Worm (Caenorhabditis elegans) whole organism, L3 larva: ENCODE data around the gene F59A6.12.

Experiments
- R02D3.7 ChIP-seq: fragments of 150-350 bp; optimal IDR thresholded peaks from 2 replicates; lab custom pipeline; 2014; ENCODE audit warnings: missing biosample characterization, missing genetic modification characterization
- aly-2 ChIP-seq: fragments of 150-350 bp; optimal IDR thresholded peaks from 2 replicates; lab custom pipeline; 2014; ENCODE audit warnings: missing biosample characterization, missing genetic modification characterization
- ama-1 ChIP-seq: fragments of 150-350 bp; optimal IDR thresholded peaks from 2 replicates; lab custom pipeline; 2018
- ceh-16 ChIP-seq: sonication (generic microtip); optimal IDR thresholded peaks from 2 replicates; lab custom pipeline; 2017; ENCODE audit warnings: missing biosample characterization, missing genetic modification characterization
- ceh-28 ChIP-seq: fragments of 150-350 bp; optimal IDR thresholded peaks from 2 replicates; lab custom pipeline; 2014; ENCODE audit warnings: missing biosample characterization, missing genetic modification reagents, missing genetic modification characterization
- ceh-9 ChIP-seq: sonication (generic microtip); optimal IDR thresholded peaks from 2 replicates; lab custom pipeline; 2018; ENCODE audit warnings: missing biosample characterization, missing genetic modification characterization
- daf-12 ChIP-seq: fragments of 150-350 bp; optimal IDR thresholded peaks from 2 replicates; lab custom pipeline; 2014; ENCODE audit warnings: missing biosample characterization, missing genetic modification reagents, missing genetic modification characterization
- egl-27 ChIP-seq: sonication (generic microtip); optimal IDR thresholded peaks from 4 replicates; lab custom pipeline; 2017; ENCODE audit warnings: missing biosample characterization, missing genetic modification reagents, missing genetic modification characterization
- egl-5 ChIP-seq: fragments of 150-350 bp; optimal IDR thresholded peaks from 2 replicates; lab custom pipeline; 2017; ENCODE audit warnings: missing biosample characterization, missing genetic modification reagents, missing genetic modification characterization, inconsistent platforms
- elt-1 ChIP-seq: fragments of 150-350 bp; optimal IDR thresholded peaks from 2 replicates; lab custom pipeline; 2014; ENCODE audit warnings: missing biosample characterization, missing genetic modification characterization
- elt-2 ChIP-seq: sonication (generic microtip); optimal IDR thresholded peaks from 2 replicates; lab custom pipeline; 2016; ENCODE audit warnings: missing genetic modification reagents, mild to moderate bottlenecking, missing genetic modification characterization, missing compliant biosample characterization
- elt-3 ChIP-seq, 3 experiments: fragments of 150-350 bp in 1 of 3; sonication (generic microtip) in 2 of 3; optimal IDR thresholded peaks; 2 replicates in 2 of 3; 4 replicates in 1 of 3; lab custom pipeline; 2014 to 2017; ENCODE audit warnings: missing biosample characterization in 3 of 3, missing genetic modification characterization in 3 of 3
- eor-1 ChIP-seq, 2 experiments: fragments of 150-350 bp; optimal IDR thresholded peaks; 2 replicates each; lab custom pipeline; 2014 to 2018; ENCODE audit warnings: missing biosample characterization in 2 of 2, missing genetic modification characterization in 2 of 2
- fkh-2 ChIP-seq: fragments of 150-350 bp; optimal IDR thresholded peaks from 2 replicates; lab custom pipeline; 2014; ENCODE audit warnings: missing biosample characterization, missing genetic modification reagents, missing genetic modification characterization
- fos-1 ChIP-seq: fragments of 150-350 bp; optimal IDR thresholded peaks from 2 replicates; lab custom pipeline; 2014; ENCODE audit warnings: missing biosample characterization, missing genetic modification characterization
- hmg-11 ChIP-seq: sonication (generic microtip); optimal IDR thresholded peaks from 2 replicates; lab custom pipeline; 2016; ENCODE audit warnings: missing genetic modification characterization, missing compliant biosample characterization
- jun-1 ChIP-seq: fragments of 150-350 bp; optimal IDR thresholded peaks from 2 replicates; lab custom pipeline; 2014; ENCODE audit warnings: missing biosample characterization, missing genetic modification reagents, missing genetic modification characterization
- lin-15B ChIP-seq: fragments of 150-350 bp; optimal IDR thresholded peaks from 2 replicates; lab custom pipeline; 2014; ENCODE audit warnings: missing biosample characterization, missing genetic modification characterization
- mdl-1 ChIP-seq: fragments of 150-350 bp; optimal IDR thresholded peaks from 2 replicates; lab custom pipeline; 2014; ENCODE audit warnings: missing biosample characterization, missing genetic modification characterization
- mml-1 ChIP-seq: fragments of 150-350 bp; sonication (generic microtip); optimal IDR thresholded peaks from 3 replicates; lab custom pipeline; 2014; ENCODE audit warnings: missing biosample characterization, missing genetic modification characterization
- nfya-1 ChIP-seq: sonication (generic microtip); optimal IDR thresholded peaks from 2 replicates; lab custom pipeline; 2017; ENCODE audit warnings: missing genetic modification characterization, mild to moderate bottlenecking, missing compliant biosample characterization, antibody characterized with exemption, moderate library complexity; ENCODE audit not compliant: insufficient read depth
- nhr-12 ChIP-seq: fragments of 150-350 bp; optimal IDR thresholded peaks from 2 replicates; lab custom pipeline; 2014; ENCODE audit warnings: missing biosample characterization, missing genetic modification characterization
- nhr-23 ChIP-seq: fragments of 150-350 bp; optimal IDR thresholded peaks from 2 replicates; lab custom pipeline; 2014; ENCODE audit warnings: missing biosample characterization, missing genetic modification reagents, missing genetic modification characterization
- nhr-237 ChIP-seq: fragments of 150-350 bp; optimal IDR thresholded peaks from 2 replicates; lab custom pipeline; 2014; ENCODE audit warnings: missing biosample characterization, missing genetic modification characterization
- nhr-25 ChIP-seq: sonication (generic microtip); optimal IDR thresholded peaks from 2 replicates; lab custom pipeline; 2017; ENCODE audit warnings: missing biosample characterization, missing genetic modification characterization
- nhr-28 ChIP-seq: fragments of 150-350 bp; optimal IDR thresholded peaks from 2 replicates; lab custom pipeline; 2014; ENCODE audit warnings: missing biosample characterization, missing genetic modification characterization
- nhr-43 ChIP-seq: sonication (generic microtip); optimal IDR thresholded peaks from 2 replicates; lab custom pipeline; 2016; ENCODE audit warnings: mild to moderate bottlenecking, missing genetic modification characterization, missing compliant biosample characterization; ENCODE audit not compliant: poor library complexity, severe bottlenecking
- nhr-67 ChIP-seq: fragments of 150-350 bp; optimal IDR thresholded peaks from 2 replicates; lab custom pipeline; 2014; ENCODE audit warnings: missing biosample characterization, missing genetic modification characterization
- nhr-76 ChIP-seq: fragments of 150-350 bp; sonication (generic microtip); optimal IDR thresholded peaks from 5 replicates; lab custom pipeline; 2014; ENCODE audit warnings: missing biosample characterization, missing genetic modification characterization
- nhr-77 ChIP-seq: fragments of 150-350 bp; optimal IDR thresholded peaks from 2 replicates; lab custom pipeline; 2014; ENCODE audit warnings: missing biosample characterization, missing genetic modification characterization
- pha-4 ChIP-seq: fragments of 150-350 bp; optimal IDR thresholded peaks from 2 replicates; lab custom pipeline; 2014; ENCODE audit warnings: missing biosample characterization, missing genetic modification reagents, missing genetic modification characterization
- pqm-1 ChIP-seq: fragments of 150-350 bp; optimal IDR thresholded peaks from 2 replicates; lab custom pipeline; 2017; ENCODE audit warnings: missing biosample characterization, missing genetic modification characterization, inconsistent platforms
- snpc-4 ChIP-seq: fragments of 150-350 bp; optimal IDR thresholded peaks from 2 replicates; lab custom pipeline; 2014; ENCODE audit warnings: missing biosample characterization, missing genetic modification characterization
- tbx-2 ChIP-seq: sonication (generic microtip); optimal IDR thresholded peaks from 2 replicates; lab custom pipeline; 2016; ENCODE audit warnings: mild to moderate bottlenecking, missing genetic modification characterization, missing compliant biosample characterization
- ztf-11 ChIP-seq: fragments of 150-350 bp; optimal IDR thresholded peaks from 2 replicates; lab custom pipeline; 2014; ENCODE audit warnings: missing biosample characterization, missing genetic modification characterization

F59A6.12 gene

DNA sequence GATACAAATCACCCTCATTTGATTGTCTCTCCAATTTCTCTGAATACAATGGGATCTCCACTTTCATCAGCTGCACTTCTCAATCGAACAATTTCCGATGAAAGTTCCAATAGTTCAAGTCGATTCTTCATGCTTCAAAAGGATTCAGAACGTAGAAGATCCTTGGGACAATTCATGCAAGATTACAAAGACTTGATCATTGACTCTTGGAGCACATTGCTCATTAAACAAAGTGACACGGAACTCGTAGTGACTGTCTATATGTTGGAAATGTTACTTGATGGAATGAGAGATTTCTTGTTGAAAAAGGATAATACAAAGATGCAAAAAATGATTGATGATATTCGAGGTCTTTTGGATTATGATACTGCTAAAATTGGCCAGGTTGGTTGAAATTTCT, 16.1 kb upstream of the F59A6.12 start:
- no peak for TF ChIP-seq mdl-1 (tag; lab: Kevin White, UChicago)
- TF ChIP-seq nhr-67 (tag; lab: Kevin White, UChicago): no peak
- TF ChIP-seq fkh-2 (tag; lab: Kevin White, UChicago): no peak
- no peak for TF ChIP-seq ceh-9 (tag; lab: Kevin White, UChicago)
- no peak for TF ChIP-seq tbx-2 (tag; lab: Kevin White, UChicago)
- no peak for TF ChIP-seq nhr-237 (tag; lab: Kevin White, UChicago)
- no peak for TF ChIP-seq ztf-11 (tag; lab: Kevin White, UChicago)
- TF ChIP-seq elt-1: no peak
- no peak for TF ChIP-seq aly-2 (tag; lab: Kevin White, UChicago)
- TF ChIP-seq nhr-77: no peak
- no peak for TF ChIP-seq pqm-1
- TF ChIP-seq nhr-12 (tag; lab: Kevin White, UChicago): no peak
- TF ChIP-seq, all 47 proteins: peak for 0

DNA sequence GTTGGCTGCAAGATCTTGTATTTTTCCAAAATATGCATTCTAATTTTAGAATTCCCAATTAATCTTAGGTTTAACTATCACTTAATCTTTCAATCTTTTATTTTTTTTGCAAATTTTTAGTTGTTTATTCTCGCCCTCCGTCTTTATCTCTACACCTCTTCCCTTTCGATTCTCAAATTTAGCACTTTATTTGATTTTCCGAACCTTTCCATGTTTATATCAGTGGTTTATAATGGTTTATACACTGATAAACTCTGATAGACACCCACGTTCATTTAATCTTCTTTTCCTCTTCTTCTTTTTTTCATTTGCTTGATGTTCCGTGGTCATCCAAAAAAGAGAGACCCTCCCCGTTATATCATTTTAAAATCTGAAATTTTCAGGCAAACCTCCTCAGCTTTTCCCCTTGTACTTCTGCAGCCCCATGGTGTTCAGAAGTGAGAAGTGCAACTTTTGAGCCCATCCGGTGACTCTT, 10.5 kb upstream of the F59A6.12 start, which contains the start of the genes nsy-1 and F59A6.13:
Gene nsy-1 (plus strand): TSS at position 377 of the 475 bp plus-strand sequence.
Gene F59A6.13 (plus strand): TSS at position 425 of the 475 bp plus-strand sequence.
- TF ChIP-seq nhr-28 (tag; lab: Kevin White, UChicago) (no peak), pha-4 (tag; lab: Kevin White, UChicago) (peak; percentile 11), pqm-1 (peak; percentile 60), elt-2 (tag; lab: Kevin White, UChicago) (peak; percentile 98)

DNA sequence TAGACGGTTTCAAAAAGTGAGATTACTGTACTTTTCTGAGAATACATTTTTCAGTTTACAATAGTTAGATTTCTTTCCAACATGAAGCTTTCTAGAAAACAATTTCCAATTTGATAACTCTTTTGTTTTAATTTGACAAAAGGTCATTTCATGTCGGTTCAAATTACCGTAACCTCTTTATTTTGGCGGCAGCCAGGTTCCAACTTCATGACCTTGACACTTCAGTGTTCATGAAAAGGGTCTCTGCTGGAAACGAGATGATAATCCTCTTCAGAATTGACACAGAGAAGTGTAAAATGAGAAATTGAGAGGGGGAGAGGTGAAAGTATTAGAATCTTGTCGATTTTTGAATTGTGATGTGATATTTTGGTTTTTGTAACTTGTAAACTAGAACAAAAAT, 9.6 kb upstream of the F59A6.12 start:
- peak; percentile 75 for TF ChIP-seq nhr-25 (tag; lab: Kevin White, UChicago)
- TF ChIP-seq hmg-11: no peak
- TF ChIP-seq nhr-12 (tag; lab: Kevin White, UChicago): no peak
- TF ChIP-seq nhr-67 (tag; lab: Kevin White, UChicago): no peak
- peak in 1 of 3 experiments; percentile 3 for TF ChIP-seq elt-3 (tag; optimal IDR thresholded peaks at IDR 0.05; lab: Kevin White, UChicago)
- no peak for TF ChIP-seq fkh-2 (tag; lab: Kevin White, UChicago)
- TF ChIP-seq fos-1 (tag; lab: Kevin White, UChicago): no peak
- TF ChIP-seq nfya-1: no peak
- no peak for TF ChIP-seq R02D3.7
- no peak for TF ChIP-seq elt-1
- TF ChIP-seq nhr-76 (tag; lab: Kevin White, UChicago): no peak
- TF ChIP-seq pqm-1: no peak
- TF ChIP-seq nhr-237 (tag; lab: Kevin White, UChicago): no peak
- no peak for TF ChIP-seq mdl-1 (tag; lab: Kevin White, UChicago)

DNA sequence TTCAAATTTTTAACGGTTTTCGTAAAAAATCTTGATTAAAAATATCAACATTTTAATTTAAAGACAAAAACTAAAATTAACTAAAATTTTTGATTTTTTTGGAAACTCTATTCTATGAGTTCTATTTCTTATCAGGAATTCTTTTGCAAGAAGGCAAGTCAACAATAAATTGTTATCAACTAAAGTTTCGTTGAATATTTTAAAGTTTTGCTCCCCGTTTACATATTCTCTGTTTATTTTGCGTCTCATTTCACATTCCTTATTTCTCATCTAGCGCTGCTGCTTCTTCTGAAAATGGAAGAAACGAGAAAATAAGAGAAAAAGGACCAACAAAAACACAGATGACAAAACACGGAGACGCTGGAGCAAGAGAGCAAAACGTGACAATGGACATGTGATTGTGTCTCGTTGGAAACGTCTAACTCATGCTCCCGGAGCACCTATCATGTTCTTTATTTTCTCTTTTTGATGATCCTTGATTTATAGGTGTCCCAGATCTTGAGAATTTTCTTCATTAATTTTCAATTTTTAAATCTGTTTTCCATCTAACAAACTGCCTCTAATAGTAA, 8.7 kb upstream of the F59A6.12 start:
- peak; percentile 33 for TF ChIP-seq pha-4 (tag; lab: Kevin White, UChicago)
- TF ChIP-seq elt-3 (tag; optimal IDR thresholded peaks at IDR 0.05; lab: Kevin White, UChicago): no peak
- no peak for TF ChIP-seq ceh-16 (tag; lab: Kevin White, UChicago)
- no peak for TF ChIP-seq fkh-2 (tag; lab: Kevin White, UChicago)
- no peak for TF ChIP-seq tbx-2 (tag; lab: Kevin White, UChicago)
- no peak for TF ChIP-seq nhr-67 (tag; lab: Kevin White, UChicago)
- no peak for TF ChIP-seq nhr-237 (tag; lab: Kevin White, UChicago)
- no peak for TF ChIP-seq ceh-28 (tag; lab: Kevin White, UChicago)
- TF ChIP-seq elt-2 (tag; lab: Kevin White, UChicago): peak; percentile 88
- no peak for TF ChIP-seq nhr-23
- TF ChIP-seq nfya-1: no peak
- TF ChIP-seq daf-12: no peak
- no peak for TF ChIP-seq nhr-43 (tag; lab: Kevin White, UChicago)
- no peak for TF ChIP-seq jun-1 (tag; lab: Kevin White, UChicago)
- TF ChIP-seq eor-1 (tag; optimal IDR thresholded peaks at IDR 0.05; lab: Kevin White, UChicago): no peak
- no peak for TF ChIP-seq mml-1 (tag; lab: Kevin White, UChicago)
- no peak for TF ChIP-seq nhr-77
- TF ChIP-seq lin-15B (tag; lab: Kevin White, UChicago): no peak

DNA sequence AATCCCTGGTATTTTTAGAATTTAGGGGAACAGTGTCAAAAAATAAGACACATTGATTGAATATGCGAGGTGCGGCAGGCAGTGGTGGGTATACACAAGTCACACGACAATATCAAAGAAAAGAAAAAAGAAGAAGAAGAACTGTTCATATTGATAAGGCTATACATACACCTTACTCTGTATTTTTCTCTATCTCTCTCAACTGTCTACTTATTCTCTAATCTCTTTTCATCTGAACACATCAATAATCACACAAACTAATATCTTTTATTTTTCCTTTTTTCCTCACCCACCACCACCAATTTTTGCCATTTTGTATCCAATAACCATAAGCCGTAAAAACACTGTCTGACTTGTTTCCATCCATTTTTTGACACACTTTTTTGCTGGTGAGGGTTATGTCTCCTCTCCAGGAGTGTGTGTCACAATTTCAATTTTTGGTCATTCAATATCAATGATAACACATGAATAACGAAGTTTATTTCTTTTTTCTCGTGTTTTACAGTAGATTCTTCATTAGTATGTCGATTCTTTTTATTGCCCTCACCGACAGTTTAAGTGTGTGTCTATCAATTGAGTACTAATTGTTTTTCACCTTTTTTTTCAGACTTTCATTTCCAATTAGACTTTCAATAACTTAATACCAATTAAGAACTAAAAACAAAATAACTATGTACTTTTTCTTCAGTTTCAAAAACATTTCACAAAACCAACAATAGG, 7.7 kb upstream of the F59A6.12 start:
- TF ChIP-seq nfya-1 (peak; percentile 7), egl-5 (tag; lab: Kevin White, UChicago) (no peak), snpc-4 (no peak), egl-27 (tag; lab: Kevin White, UChicago) (no peak), eor-1 (tag; optimal IDR thresholded peaks at IDR 0.05; lab: Kevin White, UChicago) (no peak), elt-3 (tag; optimal IDR thresholded peaks at IDR 0.05; lab: Kevin White, UChicago) (no peak), fos-1 (tag; lab: Kevin White, UChicago) (no peak), nhr-28 (tag; lab: Kevin White, UChicago) (no peak), ama-1 (no peak), pqm-1 (peak; percentile 45), nhr-23 (peak; percentile 15), R02D3.7 (no peak), jun-1 (tag; lab: Kevin White, UChicago) (peak; percentile 54), pha-4 (tag; lab: Kevin White, UChicago) (peak; percentile 28), elt-2 (tag; lab: Kevin White, UChicago) (peak; percentile 100), ceh-28 (tag; lab: Kevin White, UChicago) (peak; percentile 32), nhr-25 (tag; lab: Kevin White, UChicago) (peak; percentile 67), nhr-43 (tag; lab: Kevin White, UChicago) (peak; percentile 59), mdl-1 (tag; lab: Kevin White, UChicago) (no peak)
